Worm (Caenorhabditis elegans) whole organism, L4 larva: ENCODE data around the gene tpan-1.

ENCODE experiments used
- D1046.2 ChIP-seq: fragments of 200-800 bp; sonication (Bioruptor generic); IDR thresholded peaks from 2 replicates; pipeline ENCODE4 v1.3.6; 2022; ENCODE audit warnings: missing genetic modification characterization, missing compliant biosample characterization
- F26F4.8 ChIP-seq: fragments of 200-800 bp; sonication (Bioruptor generic); conservative IDR thresholded peaks from 2 replicates; pipeline ENCODE4 v1.3.6; 2022; ENCODE audit warnings: missing genetic modification characterization, missing compliant biosample characterization
- F37D6.2 ChIP-seq: sonication (generic microtip); optimal IDR thresholded peaks from 2 replicates; lab custom pipeline; 2016; ENCODE audit warnings: mild to moderate bottlenecking, missing genetic modification characterization, missing compliant biosample characterization
- F44E2.7 ChIP-seq: fragments of 200-800 bp; sonication (Bioruptor generic); IDR thresholded peaks from 2 replicates; pipeline ENCODE4 v2.1.2; 2022; ENCODE audit warnings: missing genetic modification characterization, missing compliant biosample characterization
- F49E8.2 ChIP-seq: sonication (generic microtip); optimal IDR thresholded peaks from 2 replicates; lab custom pipeline; 2016; ENCODE audit warnings: missing compliant biosample characterization, mild to moderate bottlenecking, missing genetic modification characterization, borderline replicate concordance
- ZK337.2 ChIP-seq: fragments of 200-800 bp; sonication (Bioruptor generic); IDR thresholded peaks from 2 replicates; pipeline ENCODE4 v1.3.6; 2022; ENCODE audit warnings: missing genetic modification reagents, missing genetic modification characterization, missing compliant biosample characterization
- ZK546.5 ChIP-seq, 2 experiments: sonication (generic microtip); optimal IDR thresholded peaks; 2 replicates each; lab custom pipeline; 2017; ENCODE audit warnings: missing biosample characterization in 2 of 2, missing genetic modification characterization in 2 of 2
- arid-1 ChIP-seq: fragments of 200-800 bp; sonication (Bioruptor generic); conservative IDR thresholded peaks from 2 replicates; pipeline ENCODE4 v1.3.6; 2022; ENCODE audit warnings: missing genetic modification reagents, missing genetic modification characterization, missing compliant biosample characterization
- attf-4 ChIP-seq: sonication (generic microtip); optimal IDR thresholded peaks from 3 replicates; lab custom pipeline; 2017; ENCODE audit warnings: missing biosample characterization, missing genetic modification characterization
- ceh-28 ChIP-seq: fragments of 150-350 bp; optimal IDR thresholded peaks from 2 replicates; lab custom pipeline; 2014; ENCODE audit warnings: missing biosample characterization, missing genetic modification reagents, missing genetic modification characterization
- ceh-44 ChIP-seq: fragments of 200-800 bp; sonication (Bioruptor generic); IDR thresholded peaks from 2 replicates; pipeline ENCODE4 v1.3.6; 2022; ENCODE audit warnings: missing genetic modification reagents, missing genetic modification characterization, missing compliant biosample characterization
- ceh-62 ChIP-seq: sonication (generic microtip); optimal IDR thresholded peaks from 2 replicates; lab custom pipeline; 2017; ENCODE audit warnings: missing biosample characterization, missing genetic modification characterization
- ceh-82 ChIP-seq: sonication (generic microtip); optimal IDR thresholded peaks from 2 replicates; lab custom pipeline; 2017; ENCODE audit warnings: missing biosample characterization, missing genetic modification characterization
- cey-2 ChIP-seq: sonication (generic microtip); optimal IDR thresholded peaks from 3 replicates; lab custom pipeline; 2017; ENCODE audit warnings: missing genetic modification characterization, mild to moderate bottlenecking, missing compliant biosample characterization, antibody characterized with exemption, borderline replicate concordance; ENCODE audit not compliant: insufficient read depth
- daf-12 ChIP-seq: fragments of 150-350 bp; optimal IDR thresholded peaks from 2 replicates; lab custom pipeline; 2014; ENCODE audit warnings: missing biosample characterization, missing genetic modification reagents, missing genetic modification characterization
- daf-16 ChIP-seq, 3 experiments: sonication (generic microtip); optimal IDR thresholded peaks; 2 replicates each; lab custom pipeline; 2016 to 2017; ENCODE audit warnings: missing genetic modification characterization in 3 of 3, missing genetic modification reagents in 3 of 3, mild to moderate bottlenecking in 2 of 3, missing compliant biosample characterization in 2 of 3, missing biosample characterization in 1 of 3, moderate library complexity in 1 of 3
- daf-8 ChIP-seq: fragments of 200-800 bp; sonication (Bioruptor generic); IDR thresholded peaks from 2 replicates; pipeline ENCODE4 v1.3.6; 2022; ENCODE audit warnings: missing genetic modification characterization, missing compliant biosample characterization
- dmd-6 ChIP-seq: fragments of 200-800 bp; sonication (Bioruptor generic); IDR thresholded peaks from 2 replicates; pipeline ENCODE4 v1.3.6; 2022; ENCODE audit warnings: missing genetic modification reagents, missing genetic modification characterization, missing compliant biosample characterization
- duxl-1 ChIP-seq: sonication (generic microtip); optimal IDR thresholded peaks from 2 replicates; lab custom pipeline; 2016; ENCODE audit warnings: mild to moderate bottlenecking, missing genetic modification characterization, moderate library complexity, missing compliant biosample characterization; ENCODE audit not compliant: poor library complexity
- fkh-10 ChIP-seq: fragments of 150-350 bp; optimal IDR thresholded peaks from 2 replicates; lab custom pipeline; 2014; ENCODE audit warnings: missing biosample characterization, missing genetic modification reagents, missing genetic modification characterization
- hif-1 ChIP-seq, 2 experiments: sonication (generic microtip); optimal IDR thresholded peaks; 2 replicates each; lab custom pipeline; 2016 to 2017; ENCODE audit warnings: missing compliant biosample characterization in 2 of 2, missing genetic modification characterization in 2 of 2, missing genetic modification reagents in 2 of 2, missing genotype in 2 of 2, mild to moderate bottlenecking in 1 of 2
- hlh-30 ChIP-seq: sonication (generic microtip); optimal IDR thresholded peaks from 2 replicates; lab custom pipeline; 2017; ENCODE audit warnings: antibody characterized with exemption, mild to moderate bottlenecking, missing genetic modification characterization, missing compliant biosample characterization; ENCODE audit not compliant: insufficient read depth
- hmg-1.1 ChIP-seq: fragments of 200-800 bp; sonication (Bioruptor generic); IDR thresholded peaks from 2 replicates; pipeline ENCODE4 v1.3.6; 2022; ENCODE audit warnings: missing genetic modification reagents, missing genetic modification characterization, missing compliant biosample characterization
- lim-7 ChIP-seq: fragments of 200-800 bp; sonication (Bioruptor generic); IDR thresholded peaks from 2 replicates; pipeline ENCODE4 v1.3.6; 2022; ENCODE audit warnings: missing genetic modification characterization, missing compliant biosample characterization
- lin-1 ChIP-seq: fragments of 200-800 bp; sonication (Bioruptor generic); IDR thresholded peaks from 2 replicates; pipeline ENCODE4 v1.3.6; 2022; ENCODE audit warnings: missing genetic modification reagents, missing genetic modification characterization, missing compliant biosample characterization
- lin-15B ChIP-seq: fragments of 150-350 bp; sonication (generic microtip); optimal IDR thresholded peaks from 3 replicates; lab custom pipeline; 2014; ENCODE audit warnings: missing biosample characterization, missing genetic modification characterization
- lin-29 ChIP-seq: fragments of 200-800 bp; sonication (Bioruptor generic); IDR thresholded peaks from 2 replicates; pipeline ENCODE4 v1.3.6; 2022; ENCODE audit warnings: missing genetic modification reagents, missing genetic modification characterization, missing compliant biosample characterization
- madf-5 ChIP-seq, 2 experiments: fragments of 200-800 bp; sonication (Bioruptor generic); IDR thresholded peaks; 2 replicates each; pipeline ENCODE4 v1.3.6; 2022; ENCODE audit warnings: missing compliant biosample characterization in 2 of 2, missing genetic modification characterization in 2 of 2
- mxl-3 ChIP-seq: fragments of 200-800 bp; sonication (Bioruptor generic); optimal IDR thresholded peaks from 2 replicates; lab custom pipeline; 2018; ENCODE audit warnings: mild to moderate bottlenecking, missing genetic modification characterization, missing compliant biosample characterization
- nhr-111 ChIP-seq: fragments of 200-800 bp; sonication (Bioruptor generic); optimal IDR thresholded peaks from 2 replicates; lab custom pipeline; 2018; ENCODE audit warnings: mild to moderate bottlenecking, missing genetic modification characterization, missing compliant biosample characterization
- nhr-25 ChIP-seq: sonication (generic microtip); optimal IDR thresholded peaks from 2 replicates; lab custom pipeline; 2017; ENCODE audit warnings: missing genetic modification characterization, mild to moderate bottlenecking, missing compliant biosample characterization, antibody characterized with exemption, moderate library complexity, borderline replicate concordance; ENCODE audit not compliant: insufficient read depth
- nhr-42 ChIP-seq: fragments of 200-800 bp; sonication (Bioruptor generic); IDR thresholded peaks from 2 replicates; pipeline ENCODE4 v1.3.6; 2022; ENCODE audit warnings: missing genetic modification characterization, missing compliant biosample characterization
- nhr-6 ChIP-seq: fragments of 150-350 bp; optimal IDR thresholded peaks from 2 replicates; lab custom pipeline; 2014; ENCODE audit warnings: missing biosample characterization, missing genetic modification characterization
- nhr-77 ChIP-seq: fragments of 150-350 bp; optimal IDR thresholded peaks from 2 replicates; lab custom pipeline; 2014; ENCODE audit warnings: missing biosample characterization, missing genetic modification characterization
- pqm-1 ChIP-seq: sonication (generic microtip); optimal IDR thresholded peaks from 2 replicates; lab custom pipeline; 2017; ENCODE audit warnings: missing biosample characterization, missing genetic modification characterization
- rbr-2 ChIP-seq: sonication (generic microtip); optimal IDR thresholded peaks from 2 replicates; lab custom pipeline; 2016; ENCODE audit warnings: missing genotype, missing genetic modification characterization, missing compliant biosample characterization
- saeg-2 ChIP-seq: fragments of 200-800 bp; sonication (Bioruptor generic); IDR thresholded peaks from 2 replicates; pipeline ENCODE4 v1.3.6; 2022; ENCODE audit warnings: missing genetic modification reagents, missing genetic modification characterization, missing compliant biosample characterization
- unc-39 ChIP-seq: sonication (generic microtip); optimal IDR thresholded peaks from 2 replicates; lab custom pipeline; 2017; ENCODE audit warnings: missing biosample characterization, missing genetic modification characterization
- unc-62 ChIP-seq, 3 experiments: fragments of 150-350 bp in 1 of 3; sonication (generic microtip); optimal IDR thresholded peaks in 2 of 3; peaks in 1 of 3; 1 replicate in 1 of 3; 2 replicates in 2 of 3; lab custom pipeline; 2014 to 2017; ENCODE audit warnings: missing biosample characterization in 3 of 3, missing genetic modification characterization in 3 of 3, missing genetic modification reagents in 3 of 3, missing genotype in 1 of 3
- zag-1 ChIP-seq: fragments of 150-350 bp; optimal IDR thresholded peaks from 2 replicates; lab custom pipeline; 2014; ENCODE audit warnings: missing biosample characterization, missing genetic modification characterization
- ztf-11 ChIP-seq: fragments of 150-350 bp; optimal IDR thresholded peaks from 2 replicates; lab custom pipeline; 2014; ENCODE audit warnings: missing biosample characterization, missing genetic modification characterization

The tpan-1 gene

DNA sequence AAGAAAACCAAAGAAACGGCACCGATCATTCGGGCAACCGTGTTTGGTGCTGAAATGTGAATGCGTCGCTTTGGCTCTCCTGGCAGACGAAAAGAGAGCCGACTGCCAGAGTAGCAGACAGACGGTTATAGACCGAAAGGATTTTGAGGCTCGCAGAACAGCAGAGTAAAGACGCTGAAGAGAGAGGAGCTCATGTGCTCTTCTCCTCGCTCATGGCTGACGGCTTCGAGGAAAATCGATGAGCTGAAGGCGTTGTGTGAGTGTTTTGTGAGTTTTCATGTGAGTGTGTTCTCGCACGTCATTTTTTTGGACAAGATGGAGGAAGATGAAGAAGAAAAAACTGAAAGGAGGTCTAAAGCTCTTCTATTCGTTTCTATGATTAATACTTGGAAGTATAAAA is 39.5 kb downstream of the tpan-1 start, which contains the start of gene sbt-1 (continued):
- TF ChIP-seq F44E2.7 (GFP tag; lab: Robert Waterston, UW) (no peak), zag-1 (tag; lab: Kevin White, UChicago) (no peak), ceh-44 (GFP tag; lab: Robert Waterston, UW) (no peak), dmd-6 (GFP tag; lab: Robert Waterston, UW) (no peak), daf-8 (no peak), F37D6.2 (tag; lab: Kevin White, UChicago) (peak; percentile 49), nhr-111 (no peak), lim-7 (GFP tag; lab: Robert Waterston, UW) (no peak), madf-5 (GFP tag; IDR thresholded peaks at IDR 0.05; lab: Robert Waterston, UW) (no peak), duxl-1 (tag; lab: Kevin White, UChicago) (no peak), unc-62 (GFP tag; optimal IDR thresholded peaks at IDR 0.05 in 1 of 2; lab: Kevin White, UChicago) (peak in 1 of 2 experiments; percentile 81), unc-62 (tag; optimal IDR thresholded peaks at IDR 0.05; lab: Kevin White, UChicago) (no peak), ztf-11 (no peak), mxl-3 (no peak), unc-39 (tag; lab: Kevin White, UChicago) (no peak), pqm-1 (tag; lab: Kevin White, UChicago) (no peak), ceh-28 (tag; lab: Kevin White, UChicago) (peak; percentile 30), hif-1 (tag; optimal IDR thresholded peaks at IDR 0.05; lab: Kevin White, UChicago) (peak in 1 of 2 experiments; percentile 56), D1046.2 (GFP tag; lab: Robert Waterston, UW) (no peak), ceh-62 (tag; lab: Kevin White, UChicago) (no peak), arid-1 (GFP tag; lab: Robert Waterston, UW) (no peak), lin-1 (GFP tag; lab: Robert Waterston, UW) (no peak), hmg-1.1 (GFP tag; lab: Robert Waterston, UW) (peak; percentile 75), nhr-6 (tag; lab: Kevin White, UChicago) (no peak), nhr-42 (GFP tag; lab: Robert Waterston, UW) (no peak), ZK546.5 (tag; optimal IDR thresholded peaks at IDR 0.05; lab: Kevin White, UChicago) (no peak)
- TF ChIP-seq, all 104 proteins: peak for 18

DNA sequence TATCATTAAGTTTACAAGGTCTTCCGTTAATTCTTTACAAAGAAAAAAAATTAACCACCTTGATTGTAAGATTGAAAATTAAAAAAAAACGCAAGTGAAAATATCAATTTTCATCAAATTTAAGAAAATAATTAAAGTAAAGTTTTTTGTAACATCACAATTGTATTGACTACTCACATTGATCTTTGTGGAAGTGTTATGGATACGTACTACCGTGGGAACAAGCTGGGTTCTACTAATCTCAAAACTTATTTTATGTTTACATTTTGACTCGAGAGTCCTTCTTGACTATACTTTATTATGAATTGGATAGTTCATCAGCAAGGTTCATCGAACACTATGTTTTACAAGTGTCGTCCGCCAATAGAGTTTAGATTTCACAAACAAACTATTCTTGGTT is 40.2 kb downstream of the tpan-1 start, which contains the start of gene num-1:
Gene num-1, plus strand, starts transcription at position 301 of the 400 bp plus-strand sequence.
- TF ChIP-seq ceh-82 (no peak), attf-4 (tag; lab: Kevin White, UChicago) (no peak), daf-16 (GFP tag; optimal IDR thresholded peaks at IDR 0.05; lab: Kevin White, UChicago) (no peak), daf-16 (tag; optimal IDR thresholded peaks at IDR 0.05; lab: Kevin White, UChicago) (no peak), arid-1 (GFP tag; lab: Robert Waterston, UW) (no peak), saeg-2 (GFP tag; lab: Robert Waterston, UW) (no peak), lin-15B (tag; lab: Kevin White, UChicago) (no peak), nhr-77 (tag; lab: Kevin White, UChicago) (no peak), mxl-3 (no peak), daf-12 (tag; lab: Kevin White, UChicago) (no peak), F49E8.2 (no peak), lin-29 (GFP tag; lab: Robert Waterston, UW) (no peak), nhr-25 (tag; lab: Kevin White, UChicago) (no peak), ceh-62 (tag; lab: Kevin White, UChicago) (no peak), daf-8 (no peak), ZK337.2 (GFP tag; lab: Robert Waterston, UW) (no peak), cey-2 (tag; lab: Kevin White, UChicago) (no peak), F26F4.8 (no peak), hlh-30 (tag; lab: Kevin White, UChicago) (no peak), rbr-2 (tag; lab: Kevin White, UChicago) (no peak), fkh-10 (GFP tag; lab: Kevin White, UChicago) (no peak)
